Fruit fly (Drosophila melanogaster): ENCODE data around the gene CG9915.

CG9915 gene

dm6 chrX:16334251-16334860, 21.4 kb upstream of the CG9915 start:
- TF ChIP-seq CG8159 (tag; optimal IDR thresholded peaks at IDR 0.05), result no peak
- no peak for TF ChIP-seq CG13204 (GFP tag; optimal IDR thresholded peaks at IDR 0.05)
- no peak for TF ChIP-seq CG14655 (GFP tag; optimal IDR thresholded peaks at IDR 0.05)
- TF ChIP-seq CG4496 (GFP tag; IDR thresholded peaks at IDR 0.05), result no peak
- no peak for TF ChIP-seq CG34367 (tag; optimal IDR thresholded peaks at IDR 0.05)
- no peak for TF ChIP-seq CG9948 (tag; optimal IDR thresholded peaks at IDR 0.05)
- TF ChIP-seq Ets98B (GFP tag; IDR thresholded peaks at IDR 0.05), result no peak
- no peak for TF ChIP-seq rn (GFP tag; IDR thresholded peaks at IDR 0.05)
- TF ChIP-seq D1 (tag; optimal IDR thresholded peaks at IDR 0.05), result no peak
- TF ChIP-seq gl (tag; optimal IDR thresholded peaks at IDR 0.05), result no peak
- no peak for TF ChIP-seq CG12605 (GFP tag; IDR thresholded peaks at IDR 0.05)
- TF ChIP-seq Snoo (tag; optimal IDR thresholded peaks at IDR 0.05), result no peak
- no peak for TF ChIP-seq CG10348 (GFP tag; IDR thresholded peaks at IDR 0.05)
- TF ChIP-seq EcR (GFP tag; optimal IDR thresholded peaks at IDR 0.05), result no peak
- TF ChIP-seq CG8301 (tag; optimal IDR thresholded peaks at IDR 0.05), result no peak
- no peak for TF ChIP-seq CG32121 (GFP tag; IDR thresholded peaks at IDR 0.05)
- TF ChIP-seq Pif1A (GFP tag; optimal IDR thresholded peaks at IDR 0.05), result no peak
- no peak for TF ChIP-seq Pif1B (GFP tag; optimal IDR thresholded peaks at IDR 0.05)

- TF ChIP-seq CG9948 (tag; optimal IDR thresholded peaks at IDR 0.05), result no peak
- no peak for TF ChIP-seq CG17806 (tag; optimal IDR thresholded peaks at IDR 0.05)
- TF ChIP-seq CG15710 (tag; optimal IDR thresholded peaks at IDR 0.05), result no peak
- no peak for TF ChIP-seq CG10348 (GFP tag; IDR thresholded peaks at IDR 0.05)
- TF ChIP-seq CG4496 (GFP tag; IDR thresholded peaks at IDR 0.05), result peak; percentile 29; the same call in 1 of the 3 replicates
- TF ChIP-seq Pif1A (GFP tag; optimal IDR thresholded peaks at IDR 0.05), result no peak
- no peak for TF ChIP-seq CG32121 (GFP tag; IDR thresholded peaks at IDR 0.05)
- TF ChIP-seq rn (GFP tag; IDR thresholded peaks at IDR 0.05), result no peak
- no peak for TF ChIP-seq gl (tag; optimal IDR thresholded peaks at IDR 0.05)
- TF ChIP-seq Snoo (tag; optimal IDR thresholded peaks at IDR 0.05), result no peak
- TF ChIP-seq CG8159 (tag; optimal IDR thresholded peaks at IDR 0.05), result no peak
- TF ChIP-seq CG8301 (tag; optimal IDR thresholded peaks at IDR 0.05), result no peak
- peak; percentile 54; the same call in 1 of the 3 replicates for TF ChIP-seq fd96Ca (GFP tag; IDR thresholded peaks at IDR 0.05)
- TF ChIP-seq Pif1B (GFP tag; optimal IDR thresholded peaks at IDR 0.05), result no peak
- TF ChIP-seq CG34367 (tag; optimal IDR thresholded peaks at IDR 0.05), result no peak
- peak; percentile 3 for TF ChIP-seq CG14655 (GFP tag; optimal IDR thresholded peaks at IDR 0.05)
- peak; percentile 35; the same call in 1 of the 2 replicates for TF ChIP-seq Ets98B (GFP tag; IDR thresholded peaks at IDR 0.05)
- 0 out of 2 replicates have a peak, but pooled peaks have one; percentile 30 for TF ChIP-seq CG12605 (GFP tag; IDR thresholded peaks at IDR 0.05)
- peak; percentile 9 for TF ChIP-seq EcR (GFP tag; optimal IDR thresholded peaks at IDR 0.05)
- TF ChIP-seq CG13204 (GFP tag; optimal IDR thresholded peaks at IDR 0.05), result no peak
- no peak for TF ChIP-seq D1 (tag; optimal IDR thresholded peaks at IDR 0.05)
Observed at dm6 chrX:16333434-16334141, 20.6 kb upstream of the CG9915 start, which contains the start of the genes CG9921 and Dsp1. Gene CG9921 (minus strand): TSS chrX:16333600. Gene Dsp1 (plus strand): TSS chrX:16333612.

dm6 chrX:16332615-16333288, 19.8 kb upstream of the CG9915 start:
- TF ChIP-seq CG15710 (tag; optimal IDR thresholded peaks at IDR 0.05) (peak; percentile 97), CG8301 (tag; optimal IDR thresholded peaks at IDR 0.05) (peak; percentile 98), CG8159 (tag; optimal IDR thresholded peaks at IDR 0.05) (peak; percentile 98), fd96Ca (GFP tag; IDR thresholded peaks at IDR 0.05) (peak; percentile 96), CG4496 (GFP tag; IDR thresholded peaks at IDR 0.05) (peak; percentile 94), CG32121 (GFP tag; IDR thresholded peaks at IDR 0.05) (peak; percentile 96), Ets98B (GFP tag; IDR thresholded peaks at IDR 0.05) (peak; percentile 89), CG13204 (GFP tag; optimal IDR thresholded peaks at IDR 0.05) (peak; percentile 93), CG17806 (tag; optimal IDR thresholded peaks at IDR 0.05) (peak; percentile 95), rn (GFP tag; IDR thresholded peaks at IDR 0.05) (peak; percentile 86), Snoo (tag; optimal IDR thresholded peaks at IDR 0.05) (peak; percentile 96), CG14655 (GFP tag; optimal IDR thresholded peaks at IDR 0.05) (peak; percentile 99), Pif1A (GFP tag; optimal IDR thresholded peaks at IDR 0.05) (peak; percentile 97), CG12605 (GFP tag; IDR thresholded peaks at IDR 0.05) (peak; percentile 90), gl (tag; optimal IDR thresholded peaks at IDR 0.05) (peak; percentile 94), CG34367 (tag; optimal IDR thresholded peaks at IDR 0.05) (peak; percentile 97), CG10348 (GFP tag; IDR thresholded peaks at IDR 0.05) (peak; percentile 79), D1 (tag; optimal IDR thresholded peaks at IDR 0.05) (peak; percentile 95), EcR (GFP tag; optimal IDR thresholded peaks at IDR 0.05) (peak; percentile 6), Pif1B (GFP tag; optimal IDR thresholded peaks at IDR 0.05) (peak; percentile 95), CG9948 (tag; optimal IDR thresholded peaks at IDR 0.05) (peak; percentile 97)

- TF ChIP-seq gl (tag; optimal IDR thresholded peaks at IDR 0.05), result no peak
Observed at dm6 chrX:16331562-16332233, 18.8 kb upstream of the CG9915 start.

- TF ChIP-seq CG14655 (GFP tag; optimal IDR thresholded peaks at IDR 0.05) (no peak), gl (tag; optimal IDR thresholded peaks at IDR 0.05) (no peak), CG15710 (tag; optimal IDR thresholded peaks at IDR 0.05) (no peak), CG4496 (GFP tag; IDR thresholded peaks at IDR 0.05) (no peak), CG13204 (GFP tag; optimal IDR thresholded peaks at IDR 0.05) (no peak), D1 (tag; optimal IDR thresholded peaks at IDR 0.05) (no peak), CG34367 (tag; optimal IDR thresholded peaks at IDR 0.05) (no peak), CG9948 (tag; optimal IDR thresholded peaks at IDR 0.05) (no peak), Ets98B (GFP tag; IDR thresholded peaks at IDR 0.05) (no peak), fd96Ca (GFP tag; IDR thresholded peaks at IDR 0.05) (no peak), CG8159 (tag; optimal IDR thresholded peaks at IDR 0.05) (no peak), CG8301 (tag; optimal IDR thresholded peaks at IDR 0.05) (no peak), CG10348 (GFP tag; IDR thresholded peaks at IDR 0.05) (no peak)
Observed at dm6 chrX:16330659-16331058, 17.7 kb upstream of the CG9915 start, which contains the start of gene CG9919. Gene CG9919 (minus strand): TSS chrX:16330759.

Measured in whole organism, pupa.